Fruit fly (Drosophila melanogaster): ENCODE measurements around the gene Megf8.
A peak's percentile ranks its signal among the peaks of the same experiment; 100 is the strongest.

- peak; percentile 23 for TF ChIP-seq CG9139 (GFP tag; optimal IDR thresholded peaks at IDR 0.05)
- TF ChIP-seq fd85E (GFP tag; optimal IDR thresholded peaks at IDR 0.05), result no peak
- no peak for TF ChIP-seq topi (GFP tag; optimal IDR thresholded peaks at IDR 0.05)
- TF ChIP-seq CG34406 (GFP tag; optimal IDR thresholded peaks at IDR 0.05), result peak; percentile 11
- TF ChIP-seq Met (GFP tag; optimal IDR thresholded peaks at IDR 0.05), result no peak
- no peak for TF ChIP-seq Smox (GFP tag; optimal IDR thresholded peaks at IDR 0.05)
- peak; percentile 34 for TF ChIP-seq acj6 (GFP tag; optimal IDR thresholded peaks at IDR 0.05)
- TF ChIP-seq salr (GFP tag; optimal IDR thresholded peaks at IDR 0.05), result no peak
- peak; percentile 97 for TF ChIP-seq svp (GFP tag)
- peak; percentile 13 for TF ChIP-seq CG3919 (GFP tag; optimal IDR thresholded peaks at IDR 0.05)
- TF ChIP-seq Eip75B (GFP tag; optimal IDR thresholded peaks at IDR 0.05), result no peak
- TF ChIP-seq CG11762 (GFP tag; optimal IDR thresholded peaks at IDR 0.05; ENCODE audit: insufficient read depth), result peak; percentile 23
Measured at dm6 chr2L:7997290-7998079, 45.8 kb upstream of the Megf8 start.

All from whole organism, prepupa.